Worm (Caenorhabditis elegans): ENCODE measurements around the gene pqn-68.

The pqn-68 gene

DNA sequence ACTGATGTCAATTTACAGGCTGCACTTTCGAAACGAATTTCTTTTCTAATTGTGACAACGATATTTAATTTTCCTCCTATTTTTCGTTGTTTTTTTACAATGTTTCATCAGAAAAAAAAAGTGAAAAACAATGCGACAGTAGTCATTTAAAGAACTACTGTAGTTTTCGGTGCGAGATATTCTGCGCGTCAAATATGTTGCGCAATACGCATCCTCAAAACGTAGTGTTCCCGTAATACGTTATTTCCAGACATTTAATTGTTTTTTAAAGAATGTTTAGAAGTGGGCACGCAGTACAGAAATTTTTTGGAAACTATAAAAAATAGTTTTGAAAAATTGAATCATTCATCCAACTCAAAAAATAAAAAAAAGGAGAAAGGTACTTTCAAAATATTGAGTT lies 21.6 kb downstream of the pqn-68 start:
- no peak for TF ChIP-seq unc-62 (GFP tag; optimal IDR thresholded peaks at IDR 0.05)

DNA sequence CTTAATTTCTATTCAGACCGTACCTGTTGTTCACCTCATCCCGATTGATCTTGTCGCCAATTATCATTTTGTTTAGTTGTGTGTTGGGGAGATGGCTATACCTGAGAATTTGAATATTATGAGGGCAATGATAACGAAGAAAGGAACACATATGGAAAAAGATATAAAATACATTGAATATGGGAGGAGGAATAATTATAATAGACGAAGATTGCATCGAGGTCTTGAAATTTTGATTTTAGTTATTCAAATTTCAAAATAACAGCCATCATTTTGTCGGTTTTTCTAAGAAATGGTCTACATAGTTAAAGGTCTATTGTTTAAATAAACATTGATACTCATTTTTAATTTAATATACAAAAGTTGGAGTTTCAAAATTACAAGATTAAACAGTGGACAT lies 34.6 kb downstream of the pqn-68 start, which contains the start of gene shw-3:
TSS of gene shw-3 (minus strand) at position 101 of the 400 bp plus-strand sequence.
- no peak for TF ChIP-seq unc-62 (GFP tag; optimal IDR thresholded peaks at IDR 0.05)

- no peak for TF ChIP-seq unc-62 (GFP tag; optimal IDR thresholded peaks at IDR 0.05)
Measured at ce11 chrV:12988256-12988655, 35.8 kb downstream of the pqn-68 start, which contains the start of gene F15B9.8. F15B9.8 (plus strand) TSS chrV:12988556.

ce11 chrV:12992891-12993290 lies 40.5 kb downstream of the pqn-68 start, which contains the start of the genes F15B9.11 and dsl-7:
F15B9.11 (minus strand) TSS chrV:12992895.
dsl-7 (plus strand) TSS chrV:12993150.
- no peak for TF ChIP-seq unc-62 (GFP tag; optimal IDR thresholded peaks at IDR 0.05)

DNA sequence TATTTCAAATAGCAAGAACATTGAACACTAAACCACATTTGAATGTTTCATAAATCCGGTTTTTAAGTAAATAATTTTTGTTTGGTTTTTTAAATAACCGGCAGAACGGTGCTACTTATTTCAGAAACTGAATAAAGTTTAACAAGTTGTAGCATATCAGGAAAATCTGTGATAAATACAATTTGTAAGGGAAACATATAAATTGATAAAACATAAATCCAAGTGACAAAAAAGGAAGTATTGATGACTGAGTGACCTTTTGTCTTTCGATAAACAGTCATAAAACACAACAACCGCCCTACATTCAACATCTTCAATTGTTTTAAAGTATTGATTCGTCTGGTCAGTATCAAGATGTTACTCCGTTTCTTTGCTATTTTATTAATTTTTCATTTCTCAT lies 42.8 kb downstream of the pqn-68 start, which contains the start of gene far-5:
TSS of gene far-5 (plus strand) at position 301 of the 400 bp plus-strand sequence.
- no peak for TF ChIP-seq unc-62 (GFP tag; optimal IDR thresholded peaks at IDR 0.05)

DNA sequence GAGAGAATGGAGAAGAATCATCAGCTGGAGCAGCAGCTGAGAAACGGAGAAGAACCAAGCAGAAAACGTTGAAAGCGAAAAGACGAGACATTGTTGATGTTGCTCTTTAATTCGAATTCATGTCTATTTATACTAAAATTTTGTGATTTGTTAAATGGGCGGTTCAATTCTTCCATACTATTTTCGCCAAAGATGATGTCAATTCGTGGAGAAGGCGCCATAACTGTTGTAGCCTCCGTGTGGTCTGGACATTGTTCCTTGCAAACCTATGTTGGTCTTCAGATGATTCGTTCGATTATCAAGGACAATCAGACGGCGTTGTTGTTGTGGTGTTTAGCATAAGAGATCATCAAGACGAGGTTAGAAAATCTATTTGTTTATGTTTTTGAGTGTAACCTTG lies 45.0 kb downstream of the pqn-68 start, which contains the start of gene far-3:
TSS of gene far-3 (minus strand) at position 101 of the 400 bp plus-strand sequence.
- TF ChIP-seq unc-62 (GFP tag; optimal IDR thresholded peaks at IDR 0.05) = no peak

DNA sequence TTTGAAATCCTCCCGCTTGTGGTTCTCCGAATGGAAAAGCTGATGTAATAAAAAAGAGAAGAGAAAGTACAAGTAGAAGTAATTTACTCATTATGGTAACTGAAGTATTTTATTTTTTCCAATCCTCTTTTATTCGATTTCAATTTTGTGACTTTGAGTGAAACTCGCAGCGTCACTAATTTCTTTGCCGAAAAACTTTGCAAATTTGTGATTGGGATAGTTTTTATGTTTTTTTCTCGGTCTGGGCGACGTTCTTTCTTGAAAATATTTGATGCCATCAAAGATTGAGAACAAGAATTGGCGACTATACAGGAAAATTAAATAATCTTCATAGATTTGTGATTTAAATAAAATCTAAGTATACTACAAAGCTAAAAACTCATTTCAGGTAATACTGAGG lies 47.1 kb downstream of the pqn-68 start, which contains the start of gene far-4:
TSS of gene far-4 (minus strand) at position 101 of the 400 bp plus-strand sequence.
- TF ChIP-seq unc-62 (GFP tag; optimal IDR thresholded peaks at IDR 0.05) = no peak

- no peak for TF ChIP-seq unc-62 (GFP tag; optimal IDR thresholded peaks at IDR 0.05)
Measured at ce11 chrV:13000068-13000467, 47.6 kb downstream of the pqn-68 start.

- TF ChIP-seq unc-62 (GFP tag; optimal IDR thresholded peaks at IDR 0.05) = no peak
Measured at ce11 chrV:13002070-13002469, 49.6 kb downstream of the pqn-68 start, which contains the start of gene inft-2. inft-2 (plus strand) TSS chrV:13002317.

Data from whole organism, dauer.